Fruit fly (Drosophila melanogaster) whole organism: ENCODE measurements around the gene CG43373.

ENCODE experiments used
- CG8478 ChIP-seq: fragments of >200 bp; optimal IDR thresholded peaks from 2 replicates; lab custom pipeline; 2018; ENCODE audit warnings: inconsistent platforms
- Dll ChIP-seq: fragments of >200 bp; optimal IDR thresholded peaks from 2 replicates; lab custom pipeline; 2017
- EcR ChIP-seq, 2 experiments: fragments of >200 bp; optimal IDR thresholded peaks; 2 replicates each; lab custom pipeline; 2017; ENCODE audit warnings: missing biosample characterization in 2 of 2, missing genetic modification characterization in 2 of 2, missing genetic modification reagents in 2 of 2
- pan ChIP-seq: fragments of >200 bp; optimal IDR thresholded peaks from 2 replicates; lab custom pipeline; 2017
- psq ChIP-seq: fragments of >200 bp; optimal IDR thresholded peaks from 2 replicates; lab custom pipeline; 2017
- usp ChIP-seq: fragments of >200 bp; optimal IDR thresholded peaks from 2 replicates; lab custom pipeline; 2017; ENCODE audit warnings: missing biosample characterization, missing genetic modification characterization, mixed read lengths

The CG43373 gene

DNA sequence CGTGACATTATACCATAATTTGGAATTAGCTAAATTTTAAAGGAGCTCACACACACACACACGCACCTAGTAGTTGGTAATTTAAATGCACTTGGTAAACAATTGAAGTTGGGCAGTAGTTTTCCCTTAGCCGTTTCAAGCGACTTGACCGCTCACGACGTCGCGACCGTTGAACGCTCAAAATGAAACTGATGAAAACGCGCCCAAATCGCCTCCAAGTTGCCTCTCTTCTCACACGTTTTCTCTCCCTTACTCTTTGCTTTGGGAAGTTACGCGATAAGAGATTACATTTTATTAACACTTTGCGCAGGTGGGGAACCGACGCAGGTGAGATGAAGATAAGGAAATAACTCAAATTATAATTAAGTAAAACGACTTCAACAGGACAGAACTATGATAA lies 29.0 kb upstream of the CG43373 start:
- TF ChIP-seq usp (GFP tag; lab: Kevin White, UChicago) (no peak), Dll (lab: Kevin White, UChicago) (no peak), CG8478 (no peak)

DNA sequence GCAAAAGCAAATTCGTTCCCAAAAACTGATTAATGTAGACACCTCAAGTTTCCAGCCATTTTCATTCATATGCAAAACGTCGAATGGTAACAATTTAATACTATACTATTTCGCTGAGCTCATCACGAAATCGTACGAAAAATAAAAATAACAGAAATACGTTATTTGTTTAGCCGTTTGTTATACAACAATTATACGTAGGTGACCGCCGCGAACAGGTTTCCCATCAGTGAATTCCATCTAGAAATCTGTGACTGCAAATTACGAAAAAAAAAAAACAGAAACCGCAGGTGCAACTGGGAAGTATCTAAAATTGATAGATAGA lies 28.5 kb upstream of the CG43373 start:
- no peak for TF ChIP-seq CG8478
- TF ChIP-seq usp (GFP tag; lab: Kevin White, UChicago) = no peak

- TF ChIP-seq pan (no peak), EcR (GFP tag; optimal IDR thresholded peaks at IDR 0.05; lab: Kevin White, UChicago) (no peak), CG8478 (no peak), Dll (lab: Kevin White, UChicago) (no peak), psq (lab: Kevin White, UChicago) (no peak), usp (GFP tag; lab: Kevin White, UChicago) (no peak)
Measured at dm6 chr3L:16571014-16571738, 28.0 kb upstream of the CG43373 start.

- no peak for TF ChIP-seq EcR (GFP tag; optimal IDR thresholded peaks at IDR 0.05; lab: Kevin White, UChicago)
- no peak for TF ChIP-seq Dll (lab: Kevin White, UChicago)
Measured at dm6 chr3L:16569456-16569855, 26.3 kb upstream of the CG43373 start.

DNA sequence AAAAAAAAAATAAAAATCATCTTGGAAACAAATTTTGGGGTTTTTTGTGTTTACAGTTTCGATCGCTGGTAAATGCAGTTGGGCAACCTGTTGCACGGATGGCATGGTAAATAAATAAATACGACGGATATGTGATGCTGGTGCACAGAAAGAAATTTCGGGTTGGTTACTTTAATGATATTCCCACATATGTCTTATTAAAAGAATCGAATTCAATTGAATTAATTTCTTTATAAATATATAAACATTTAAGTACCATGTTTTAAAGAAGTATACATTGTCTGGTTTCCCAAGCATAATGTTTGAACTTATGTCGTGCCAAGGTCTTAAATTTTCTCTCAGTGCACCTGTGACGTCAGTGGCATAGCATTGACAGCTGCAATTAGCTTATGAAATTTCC lies 24.3 kb upstream of the CG43373 start:
- no peak for TF ChIP-seq Dll (lab: Kevin White, UChicago)
- no peak for TF ChIP-seq pan
- no peak for TF ChIP-seq usp (GFP tag; lab: Kevin White, UChicago)
- TF ChIP-seq EcR (GFP tag; optimal IDR thresholded peaks at IDR 0.05; lab: Kevin White, UChicago) = no peak
- TF ChIP-seq CG8478 = no peak
- no peak for TF ChIP-seq psq (lab: Kevin White, UChicago)

DNA sequence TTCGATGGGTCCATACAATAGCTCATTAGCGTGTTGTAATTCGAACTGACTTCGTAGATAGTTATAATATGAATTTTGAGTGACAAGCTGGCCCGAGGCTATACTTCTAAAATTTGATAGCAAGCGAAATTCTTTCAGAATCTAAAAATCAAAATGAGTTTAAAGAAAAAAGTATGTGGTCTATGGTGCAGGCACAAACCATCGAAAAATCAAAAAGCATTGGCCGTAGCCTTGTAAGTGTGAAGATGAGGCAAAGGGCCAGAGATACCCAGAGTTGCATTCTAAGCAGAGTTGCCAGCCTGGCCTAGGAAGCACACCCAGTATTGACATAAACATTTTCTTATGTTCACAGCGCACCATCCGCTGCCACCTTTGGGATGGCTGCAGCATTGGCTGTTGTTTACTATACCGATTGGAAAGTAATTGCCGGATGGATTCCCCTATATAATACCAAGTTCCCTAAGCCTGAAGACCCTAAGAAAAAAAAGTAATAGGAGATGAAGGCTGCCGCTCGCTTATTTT lies 23.6 kb upstream of the CG43373 start, which contains the start of gene UQCR-6.4L:
UQCR-6.4L (plus strand) TSS at position 51 of the 522 bp plus-strand sequence.
- TF ChIP-seq EcR (GFP tag; optimal IDR thresholded peaks at IDR 0.05; lab: Kevin White, UChicago) (no peak), usp (GFP tag; lab: Kevin White, UChicago) (no peak), CG8478 (no peak), Dll (lab: Kevin White, UChicago) (no peak), pan (no peak), psq (lab: Kevin White, UChicago) (no peak)

dm6 chr3L:16566093-16566492 lies 22.9 kb upstream of the CG43373 start:
- TF ChIP-seq pan (no peak), psq (lab: Kevin White, UChicago) (no peak), Dll (lab: Kevin White, UChicago) (no peak), usp (GFP tag; lab: Kevin White, UChicago) (no peak), CG8478 (no peak), EcR (GFP tag; optimal IDR thresholded peaks at IDR 0.05; lab: Kevin White, UChicago) (no peak)

DNA sequence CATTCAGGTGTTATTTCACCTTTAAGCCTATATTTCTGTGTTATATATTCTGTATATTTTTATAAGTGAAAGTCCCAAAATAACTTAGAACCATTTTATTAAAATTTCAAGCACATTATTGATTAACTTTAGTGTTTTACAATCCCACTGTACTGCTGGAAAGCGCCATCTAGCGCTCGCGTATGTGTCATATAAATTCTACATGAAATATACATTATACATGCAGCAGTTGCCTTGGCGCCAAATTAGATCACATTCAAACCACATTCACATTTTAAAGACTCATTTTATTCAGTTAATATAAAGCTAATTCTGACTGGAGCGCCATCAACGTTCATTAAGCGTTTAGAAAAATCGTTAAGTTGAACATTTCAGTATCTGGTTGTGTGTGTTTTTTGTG lies 20.2 kb upstream of the CG43373 start:
- TF ChIP-seq pan = no peak
- TF ChIP-seq psq (lab: Kevin White, UChicago) = no peak

- no peak for TF ChIP-seq CG8478
- no peak for TF ChIP-seq psq (lab: Kevin White, UChicago)
- TF ChIP-seq Dll (lab: Kevin White, UChicago) = no peak
- TF ChIP-seq EcR (GFP tag; optimal IDR thresholded peaks at IDR 0.05; lab: Kevin White, UChicago) = no peak
- TF ChIP-seq pan = no peak
- no peak for TF ChIP-seq usp (GFP tag; lab: Kevin White, UChicago)
Measured at dm6 chr3L:16556523-16556922, 13.4 kb upstream of the CG43373 start, which contains the start of gene CG4229. Gene CG4229 (plus strand): TSS chr3L:16556823.

DNA sequence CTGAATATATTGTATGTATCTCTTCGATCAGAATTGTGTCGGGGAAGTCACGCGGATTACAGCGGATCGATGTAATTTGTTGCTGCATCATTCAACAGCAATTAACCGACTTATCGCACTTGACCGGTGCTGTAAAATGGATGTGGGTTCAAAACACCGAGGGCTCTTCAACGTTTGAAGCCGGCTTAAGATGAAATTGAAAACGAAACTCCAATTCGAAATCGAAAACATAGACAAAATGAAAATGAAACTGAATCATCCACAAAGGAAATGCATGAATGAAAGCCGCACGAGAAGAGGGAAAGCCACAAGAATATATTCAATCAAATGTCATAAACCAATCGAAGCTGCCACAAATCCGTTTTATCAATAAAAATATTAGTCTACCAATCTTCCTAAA lies 3.0 kb upstream of the CG43373 start:
- no peak for TF ChIP-seq usp (GFP tag; lab: Kevin White, UChicago)
- no peak for TF ChIP-seq psq (lab: Kevin White, UChicago)
- TF ChIP-seq pan = no peak
- TF ChIP-seq CG8478 = no peak
- TF ChIP-seq EcR (GFP tag; optimal IDR thresholded peaks at IDR 0.05; lab: Kevin White, UChicago) = no peak
- TF ChIP-seq Dll (lab: Kevin White, UChicago) = no peak

dm6 chr3L:16545511-16545910 lies 2.3 kb upstream of the CG43373 start, which contains the start of gene CG13033:
Gene CG13033 (minus strand): TSS chr3L:16545628.
- TF ChIP-seq CG8478 (no peak), pan (no peak), Dll (lab: Kevin White, UChicago) (no peak), usp (GFP tag; lab: Kevin White, UChicago) (no peak), psq (lab: Kevin White, UChicago) (no peak)

- TF ChIP-seq psq (lab: Kevin White, UChicago) = no peak
- TF ChIP-seq usp (GFP tag; lab: Kevin White, UChicago) = no peak
Measured at dm6 chr3L:16544220-16544619, 1.1 kb upstream of the CG43373 start.

DNA sequence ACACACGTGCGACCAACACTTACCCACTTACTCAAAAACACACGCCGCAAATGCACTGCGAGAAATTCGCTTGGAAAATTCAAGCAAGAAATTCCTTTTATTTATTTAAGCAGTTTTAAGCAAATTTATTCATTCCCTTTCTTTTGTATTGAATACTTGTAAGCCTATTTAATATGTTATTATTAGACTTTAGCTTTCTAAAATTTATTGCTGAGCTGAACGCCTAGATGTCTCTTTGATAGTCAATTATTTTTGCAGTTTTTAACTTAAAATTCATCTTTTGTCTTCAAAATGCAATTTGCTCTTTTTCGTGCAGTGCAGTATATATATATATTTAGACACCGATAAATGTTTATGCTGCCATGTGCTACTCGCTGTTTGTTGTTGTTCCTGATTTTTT lies 9.2 kb downstream of the CG43373 start:
- no peak for TF ChIP-seq pan
- TF ChIP-seq Dll (lab: Kevin White, UChicago) = no peak
- TF ChIP-seq EcR (GFP tag; optimal IDR thresholded peaks at IDR 0.05; lab: Kevin White, UChicago) = no peak
- TF ChIP-seq CG8478 = no peak
- no peak for TF ChIP-seq usp (GFP tag; lab: Kevin White, UChicago)
- no peak for TF ChIP-seq psq (lab: Kevin White, UChicago)
